Worm (Caenorhabditis elegans) whole organism, L1 larva: ENCODE results near the gene ent-4.

Experiments
- ceh-82 ChIP-seq, 3 experiments: fragments of 150-350 bp in 1 of 3; sonication (generic microtip) in 2 of 3; optimal IDR thresholded peaks; 2 replicates each; lab custom pipeline; 2014 to 2017; ENCODE audit warnings: missing biosample characterization in 3 of 3, missing genetic modification characterization in 3 of 3
- ceh-88 ChIP-seq: fragments of 200-800 bp; sonication (Bioruptor generic); IDR thresholded peaks from 2 replicates; pipeline ENCODE4 v1.3.6; 2022; ENCODE audit warnings: missing genetic modification characterization, missing compliant biosample characterization
- tlp-1 ChIP-seq: fragments of 150-350 bp; optimal IDR thresholded peaks from 2 replicates; lab custom pipeline; 2014; ENCODE audit warnings: missing biosample characterization, missing genetic modification characterization
- unc-62 ChIP-seq: fragments of 150-350 bp; optimal IDR thresholded peaks from 2 replicates; lab custom pipeline; 2014; ENCODE audit warnings: missing biosample characterization, missing genetic modification reagents, missing genetic modification characterization
- zag-1 ChIP-seq: fragments of 150-350 bp; optimal IDR thresholded peaks from 2 replicates; lab custom pipeline; 2014; ENCODE audit warnings: missing biosample characterization, missing genetic modification characterization
- ztf-4 ChIP-seq: fragments of 150-350 bp; optimal IDR thresholded peaks from 2 replicates; lab custom pipeline; 2014; ENCODE audit warnings: missing biosample characterization, missing genetic modification characterization

- TF ChIP-seq unc-62 (no peak), zag-1 (tag; lab: Kevin White, UChicago) (no peak), tlp-1 (tag; lab: Kevin White, UChicago) (no peak), ceh-88 (no peak), ceh-82 (tag; optimal IDR thresholded peaks at IDR 0.05; lab: Kevin White, UChicago) (no peak), ztf-4 (no peak)
Measured at ce11 chrIV:13716279-13716678, 10.5 kb upstream of the ent-4 start, which contains the start of gene C47A4.1.
